Fruit fly (Drosophila melanogaster): Measurements from ENCODE around the gene CG12817.

Gene CG12817

dm6 chr3R:10190084-10190782, 34.3 kb downstream of the CG12817 start, which contains the start of gene Syn:
TSS of gene Syn (plus strand) at chr3R:10190689.
- TF ChIP-seq bab1 (GFP tag; optimal IDR thresholded peaks at IDR 0.05) (no peak), CG33017 (tag; optimal IDR thresholded peaks at IDR 0.05) (peak; percentile 13), CG12768 (GFP tag; optimal IDR thresholded peaks at IDR 0.05) (no peak), CG11617 (GFP tag; optimal IDR thresholded peaks at IDR 0.05) (no peak), kay (GFP tag; ENCODE audit: borderline replicate concordance) (no peak), CG1620 (GFP tag; optimal IDR thresholded peaks at IDR 0.05) (no peak), CG7045 (GFP tag; optimal IDR thresholded peaks at IDR 0.05) (peak; percentile 17)

dm6 chr3R:10189520-10189919, 35.0 kb downstream of the CG12817 start, which contains the start of gene CG12814:
TSS of gene CG12814 (minus strand) at chr3R:10189603.
- TF ChIP-seq Crg-1 (GFP tag; optimal IDR thresholded peaks at IDR 0.05) (no peak), bab1 (GFP tag; optimal IDR thresholded peaks at IDR 0.05) (peak; percentile 21), CG7101 (tag; optimal IDR thresholded peaks at IDR 0.05) (no peak)

- TF ChIP-seq Crg-1 (GFP tag; optimal IDR thresholded peaks at IDR 0.05): no peak
Observed at dm6 chr3R:10185986-10186385, 38.5 kb downstream of the CG12817 start.

dm6 chr3R:10176927-10177511, 47.5 kb downstream of the CG12817 start:
- TF ChIP-seq cic (GFP tag; optimal IDR thresholded peaks at IDR 0.05): no peak
- no peak for TF ChIP-seq CG7101 (tag; optimal IDR thresholded peaks at IDR 0.05)
- no peak for TF ChIP-seq cnc (optimal IDR thresholded peaks at IDR 0.05)
- no peak for TF ChIP-seq CG12768 (GFP tag; optimal IDR thresholded peaks at IDR 0.05)
- no peak for TF ChIP-seq pad (GFP tag; optimal IDR thresholded peaks at IDR 0.05)
- TF ChIP-seq toe (GFP tag; optimal IDR thresholded peaks at IDR 0.05): no peak
- TF ChIP-seq CG14711 (tag; optimal IDR thresholded peaks at IDR 0.05): no peak
- TF ChIP-seq Mnt (GFP tag; optimal IDR thresholded peaks at IDR 0.05): no peak
- no peak for TF ChIP-seq bab1 (GFP tag; optimal IDR thresholded peaks at IDR 0.05)
